Worm (Caenorhabditis elegans) whole organism, L4 larva: ENCODE results near the gene skpo-3.

ENCODE experiments used
- ZK546.5 ChIP-seq, 2 experiments: sonication (generic microtip); optimal IDR thresholded peaks; 2 replicates each; lab custom pipeline; 2017; ENCODE audit warnings: missing biosample characterization in 2 of 2, missing genetic modification characterization in 2 of 2
- ama-1 ChIP-seq: fragments of 150-350 bp; optimal IDR thresholded peaks from 2 replicates; lab custom pipeline; 2014; ENCODE audit warnings: inconsistent platforms, mixed read lengths
- dpl-1 ChIP-seq: fragments of 150-350 bp; optimal IDR thresholded peaks from 2 replicates; lab custom pipeline; 2014; ENCODE audit warnings: missing biosample characterization, missing genetic modification reagents, missing genetic modification characterization
- fkh-10 ChIP-seq: fragments of 150-350 bp; optimal IDR thresholded peaks from 2 replicates; lab custom pipeline; 2014; ENCODE audit warnings: missing biosample characterization, missing genetic modification reagents, missing genetic modification characterization
- nhr-11 ChIP-seq: fragments of 150-350 bp; optimal IDR thresholded peaks from 2 replicates; lab custom pipeline; 2014; ENCODE audit warnings: missing biosample characterization, missing genetic modification characterization

DNA sequence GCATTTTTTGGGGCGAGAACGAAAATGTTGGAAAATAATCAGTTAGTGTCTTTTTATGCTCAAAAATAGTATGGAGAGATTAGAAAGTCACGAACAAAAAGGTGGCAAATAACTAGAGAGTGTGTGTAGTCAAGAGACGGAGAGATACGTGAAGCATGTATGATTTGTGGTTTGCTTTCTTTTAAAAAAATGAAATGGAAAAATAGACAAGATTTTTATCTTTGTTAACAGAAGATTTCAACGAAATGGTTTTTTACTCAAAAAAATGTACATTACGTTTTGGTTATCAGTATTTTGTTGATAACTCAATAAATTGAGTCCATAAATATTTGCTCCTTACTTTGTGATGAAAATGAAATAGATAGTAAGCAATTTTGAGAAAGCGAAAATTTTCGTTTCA is 37.5 kb upstream of the skpo-3 start, which contains the start of gene dhs-7:
- TF ChIP-seq nhr-11 (tag; lab: Kevin White, UChicago) (no peak), dpl-1 (GFP tag; lab: Kevin White, UChicago) (no peak), ZK546.5 (tag; optimal IDR thresholded peaks at IDR 0.05; lab: Kevin White, UChicago) (no peak), fkh-10 (GFP tag; lab: Kevin White, UChicago) (no peak), ama-1 (no peak)
